Worm (Caenorhabditis elegans) whole organism, L2 larva: ENCODE data around the gene R08F11.1.

Experiments used
- F13H6.1 ChIP-seq: sonication (generic microtip); optimal IDR thresholded peaks from 2 replicates; lab custom pipeline; 2016; ENCODE audit warnings: missing genetic modification characterization, missing compliant biosample characterization
- alr-1 ChIP-seq: fragments of 150-350 bp; optimal IDR thresholded peaks from 2 replicates; lab custom pipeline; 2014; ENCODE audit warnings: missing biosample characterization, missing genetic modification characterization
- ama-1 ChIP-seq: fragments of 150-350 bp; optimal IDR thresholded peaks from 2 replicates; lab custom pipeline; 2018; ENCODE audit warnings: inconsistent platforms
- elt-1 ChIP-seq: fragments of 150-350 bp; optimal IDR thresholded peaks from 2 replicates; lab custom pipeline; 2014; ENCODE audit warnings: missing biosample characterization, missing genetic modification characterization
- unc-39 ChIP-seq: fragments of 150-350 bp; optimal IDR thresholded peaks from 2 replicates; lab custom pipeline; 2014; ENCODE audit warnings: missing biosample characterization, missing genetic modification characterization

ce11 chrV:3799737-3800136 lies 15.7 kb upstream of the R08F11.1 start:
- no peak for TF ChIP-seq F13H6.1 (tag; lab: Kevin White, UChicago)
- TF ChIP-seq ama-1 (lab: Kevin White, UChicago), result no peak
- TF ChIP-seq elt-1, result no peak
- no peak for TF ChIP-seq unc-39
- TF ChIP-seq alr-1, result no peak
